Worm (Caenorhabditis elegans) whole organism, L3 larva: ENCODE data around the gene C01G10.14.

ENCODE experiments used
- R02D3.7 ChIP-seq: fragments of 150-350 bp; optimal IDR thresholded peaks from 2 replicates; lab custom pipeline; 2014; ENCODE audit warnings: missing biosample characterization, missing genetic modification characterization
- ceh-28 ChIP-seq: fragments of 150-350 bp; optimal IDR thresholded peaks from 2 replicates; lab custom pipeline; 2014; ENCODE audit warnings: missing biosample characterization, missing genetic modification reagents, missing genetic modification characterization
- fkh-2 ChIP-seq: fragments of 150-350 bp; optimal IDR thresholded peaks from 2 replicates; lab custom pipeline; 2014; ENCODE audit warnings: missing biosample characterization, missing genetic modification reagents, missing genetic modification characterization
- mdl-1 ChIP-seq: fragments of 150-350 bp; optimal IDR thresholded peaks from 2 replicates; lab custom pipeline; 2014; ENCODE audit warnings: missing biosample characterization, missing genetic modification characterization
- nfya-1 ChIP-seq: sonication (generic microtip); optimal IDR thresholded peaks from 2 replicates; lab custom pipeline; 2017; ENCODE audit warnings: missing genetic modification characterization, mild to moderate bottlenecking, missing compliant biosample characterization, antibody characterized with exemption, moderate library complexity; ENCODE audit not compliant: insufficient read depth
- nhr-11 ChIP-seq: fragments of 150-350 bp; optimal IDR thresholded peaks from 2 replicates; lab custom pipeline; 2014; ENCODE audit warnings: missing biosample characterization, missing genetic modification characterization
- nhr-76 ChIP-seq: fragments of 150-350 bp; sonication (generic microtip); optimal IDR thresholded peaks from 5 replicates; lab custom pipeline; 2014; ENCODE audit warnings: missing biosample characterization, missing genetic modification characterization
- ztf-11 ChIP-seq: fragments of 150-350 bp; optimal IDR thresholded peaks from 2 replicates; lab custom pipeline; 2014; ENCODE audit warnings: missing biosample characterization, missing genetic modification characterization
- ztf-4 ChIP-seq: fragments of 150-350 bp; optimal IDR thresholded peaks from 2 replicates; lab custom pipeline; 2014; ENCODE audit warnings: missing biosample characterization, missing genetic modification characterization

- no peak for TF ChIP-seq nfya-1 (tag; lab: Kevin White, UChicago)
- no peak for TF ChIP-seq nhr-11 (tag; lab: Kevin White, UChicago)
- no peak for TF ChIP-seq ceh-28 (tag; lab: Kevin White, UChicago)
- TF ChIP-seq ztf-11 (tag; lab: Kevin White, UChicago) = no peak
- no peak for TF ChIP-seq mdl-1
- TF ChIP-seq fkh-2 (tag; lab: Kevin White, UChicago) = no peak
- TF ChIP-seq R02D3.7 (tag; lab: Kevin White, UChicago) = no peak
- no peak for TF ChIP-seq nhr-76 (tag; lab: Kevin White, UChicago)
- no peak for TF ChIP-seq ztf-4 (tag; lab: Kevin White, UChicago)
Observed at ce11 chrV:15143285-15143684, 37.5 kb upstream of the C01G10.14 start, which contains the start of gene K08F9.1.
